Worm (Caenorhabditis elegans) whole organism, L1 larva: ENCODE measurements around the gene daf-10.

ENCODE experiments used
- C34B4.2 ChIP-seq: sonication (generic microtip); optimal IDR thresholded peaks from 2 replicates; lab custom pipeline; 2017; ENCODE audit warnings: mild to moderate bottlenecking, missing genetic modification characterization, missing compliant biosample characterization
- F16B12.6 ChIP-seq: fragments of 150-350 bp; optimal IDR thresholded peaks from 2 replicates; lab custom pipeline; 2014; ENCODE audit warnings: missing biosample characterization, missing genetic modification characterization
- alr-1 ChIP-seq: fragments of 200-800 bp; sonication (Bioruptor generic); optimal IDR thresholded peaks from 2 replicates; lab custom pipeline; 2018; ENCODE audit warnings: borderline replicate concordance, mild to moderate bottlenecking, missing genetic modification characterization, missing compliant biosample characterization
- ama-1 ChIP-seq: fragments of 150-350 bp; optimal IDR thresholded peaks from 2 replicates; lab custom pipeline; 2014
- ceh-63 ChIP-seq: fragments of 200-800 bp; sonication (Bioruptor generic); optimal IDR thresholded peaks from 2 replicates; lab custom pipeline; 2018; ENCODE audit warnings: mild to moderate bottlenecking, missing genetic modification characterization, missing compliant biosample characterization
- ceh-82 ChIP-seq, 3 experiments: fragments of 150-350 bp in 1 of 3; sonication (generic microtip) in 2 of 3; optimal IDR thresholded peaks; 2 replicates each; lab custom pipeline; 2014 to 2017; ENCODE audit warnings: missing biosample characterization in 3 of 3, missing genetic modification characterization in 3 of 3
- ceh-88 ChIP-seq: fragments of 200-800 bp; sonication (Bioruptor generic); IDR thresholded peaks from 2 replicates; pipeline ENCODE4 v1.3.6; 2022; ENCODE audit warnings: missing genetic modification characterization, missing compliant biosample characterization
- ceh-90 ChIP-seq: sonication (generic microtip); optimal IDR thresholded peaks from 2 replicates; lab custom pipeline; 2016; ENCODE audit warnings: missing genetic modification characterization, missing compliant biosample characterization
- dpl-1 ChIP-seq, 3 experiments: fragments of 150-350 bp in 2 of 3; sonication (generic microtip) in 1 of 3; optimal IDR thresholded peaks; 2 replicates each; lab custom pipeline; 2014 to 2017; ENCODE audit warnings: missing biosample characterization in 3 of 3, missing genetic modification characterization in 3 of 3, missing genetic modification reagents in 3 of 3
- dsc-1 ChIP-seq: sonication (generic microtip); optimal IDR thresholded peaks from 2 replicates; lab custom pipeline; 2016; ENCODE audit warnings: mild to moderate bottlenecking, missing genetic modification characterization, missing compliant biosample characterization
- efl-1 ChIP-seq, 4 experiments: fragments of 150-350 bp; optimal IDR thresholded peaks in 3 of 4; peaks in 1 of 4; 1 replicate in 1 of 4; 2 replicates in 3 of 4; lab custom pipeline; 2014; ENCODE audit warnings: missing biosample characterization in 2 of 4, missing genetic modification characterization in 2 of 4, missing genetic modification reagents in 2 of 4
- elt-2 ChIP-seq: sonication (generic microtip); optimal IDR thresholded peaks from 2 replicates; lab custom pipeline; 2016; ENCODE audit warnings: missing genetic modification characterization, mild to moderate bottlenecking, inconsistent platforms, missing compliant biosample characterization, missing genetic modification reagents
- fkh-10 ChIP-seq: sonication (generic microtip); optimal IDR thresholded peaks from 2 replicates; lab custom pipeline; 2017; ENCODE audit warnings: missing biosample characterization, missing genetic modification reagents, missing genetic modification characterization
- fkh-4 ChIP-seq: sonication (generic microtip); optimal IDR thresholded peaks from 2 replicates; lab custom pipeline; 2016; ENCODE audit warnings: missing compliant biosample characterization, missing genetic modification characterization, borderline replicate concordance
- hlh-4 ChIP-seq: sonication (generic microtip); optimal IDR thresholded peaks from 2 replicates; lab custom pipeline; 2016; ENCODE audit warnings: mild to moderate bottlenecking, missing genetic modification characterization, missing compliant biosample characterization
- hpl-2 ChIP-seq: fragments of 150-350 bp; optimal IDR thresholded peaks from 2 replicates; lab custom pipeline; 2014; ENCODE audit warnings: missing biosample characterization, missing genetic modification reagents, missing genetic modification characterization
- jun-1 ChIP-seq: fragments of 150-350 bp; optimal IDR thresholded peaks from 2 replicates; lab custom pipeline; 2014; ENCODE audit warnings: missing biosample characterization, missing genetic modification reagents, missing genetic modification characterization
- lin-15B ChIP-seq: fragments of 150-350 bp; sonication (generic microtip); optimal IDR thresholded peaks from 3 replicates; lab custom pipeline; 2014; ENCODE audit warnings: missing biosample characterization, missing genetic modification characterization
- lin-35 ChIP-seq, 2 experiments: fragments of 150-350 bp; optimal IDR thresholded peaks; 2 replicates each; lab custom pipeline; 2014; ENCODE audit warnings: missing biosample characterization in 2 of 2, missing genetic modification characterization in 2 of 2, missing genetic modification reagents in 2 of 2
- lin-39 ChIP-seq: fragments of 150-350 bp; optimal IDR thresholded peaks from 2 replicates; lab custom pipeline; 2014; ENCODE audit warnings: missing biosample characterization, missing genetic modification reagents, missing genetic modification characterization
- lsy-2 ChIP-seq, 2 experiments: fragments of 150-350 bp; optimal IDR thresholded peaks; 2 replicates each; lab custom pipeline; 2014; ENCODE audit warnings: missing biosample characterization in 2 of 2, missing genetic modification characterization in 2 of 2
- mdl-1 ChIP-seq, 2 experiments: fragments of 150-350 bp; optimal IDR thresholded peaks; 2 replicates each; lab custom pipeline; 2014 to 2017; ENCODE audit warnings: missing biosample characterization in 2 of 2, missing genetic modification characterization in 2 of 2, inconsistent platforms in 1 of 2
- mep-1 ChIP-seq: fragments of 150-350 bp; optimal IDR thresholded peaks from 2 replicates; lab custom pipeline; 2014; ENCODE audit warnings: missing biosample characterization, missing genetic modification characterization
- nhr-11 ChIP-seq: fragments of 150-350 bp; optimal IDR thresholded peaks from 2 replicates; lab custom pipeline; 2014; ENCODE audit warnings: missing biosample characterization, missing genetic modification characterization
- nhr-12 ChIP-seq: sonication (generic microtip); optimal IDR thresholded peaks from 2 replicates; lab custom pipeline; 2017; ENCODE audit warnings: missing biosample characterization, missing genetic modification characterization
- nhr-19 ChIP-seq: fragments of 200-800 bp; sonication (Bioruptor generic); conservative IDR thresholded peaks from 2 replicates; pipeline ENCODE4 v1.3.6; 2022; ENCODE audit warnings: missing genetic modification characterization, missing compliant biosample characterization
- nhr-20 ChIP-seq: sonication (generic microtip); optimal IDR thresholded peaks from 2 replicates; lab custom pipeline; 2016; ENCODE audit warnings: mild to moderate bottlenecking, missing genetic modification characterization, missing compliant biosample characterization
- nhr-47 ChIP-seq: sonication (generic microtip); optimal IDR thresholded peaks from 2 replicates; lab custom pipeline; 2016; ENCODE audit warnings: mild to moderate bottlenecking, missing genetic modification characterization, moderate library complexity, missing compliant biosample characterization
- nhr-71 ChIP-seq: sonication (generic microtip); optimal IDR thresholded peaks from 2 replicates; lab custom pipeline; 2016; ENCODE audit warnings: mild to moderate bottlenecking, missing genetic modification characterization, moderate library complexity, missing compliant biosample characterization
- nhr-76 ChIP-seq: sonication (generic microtip); optimal IDR thresholded peaks from 2 replicates; lab custom pipeline; 2017; ENCODE audit warnings: missing biosample characterization, missing genetic modification characterization
- nhr-84 ChIP-seq: sonication (generic microtip); optimal IDR thresholded peaks from 2 replicates; lab custom pipeline; 2017; ENCODE audit warnings: missing biosample characterization, missing genetic modification characterization
- nhr-85 ChIP-seq: sonication (generic microtip); peaks from one replicate; lab custom pipeline; 2016; ENCODE audit warnings: missing genetic modification characterization, inconsistent platforms, missing compliant biosample characterization
- pax-3 ChIP-seq: fragments of 200-800 bp; sonication (Bioruptor generic); optimal IDR thresholded peaks from 2 replicates; lab custom pipeline; 2018; ENCODE audit warnings: mild to moderate bottlenecking, missing genetic modification characterization, moderate library complexity, missing compliant biosample characterization
- rnt-1 ChIP-seq: sonication (generic microtip); optimal IDR thresholded peaks from 2 replicates; lab custom pipeline; 2016; ENCODE audit warnings: mild to moderate bottlenecking, missing genetic modification characterization, moderate library complexity, missing compliant biosample characterization
- skn-1 ChIP-seq: fragments of 150-350 bp; optimal IDR thresholded peaks from 2 replicates; lab custom pipeline; 2014; ENCODE audit warnings: missing biosample characterization, missing genetic modification characterization
- snu-23 ChIP-seq: sonication (generic microtip); optimal IDR thresholded peaks from 2 replicates; lab custom pipeline; 2016; ENCODE audit warnings: missing genetic modification characterization, missing compliant biosample characterization
- sptf-1 ChIP-seq: fragments of 150-350 bp; optimal IDR thresholded peaks from 2 replicates; lab custom pipeline; 2014; ENCODE audit warnings: missing biosample characterization, missing genetic modification characterization
- swsn-7 ChIP-seq: sonication (generic microtip); optimal IDR thresholded peaks from 2 replicates; lab custom pipeline; 2016; ENCODE audit warnings: missing genetic modification characterization, missing compliant biosample characterization
- tbx-2 ChIP-seq: sonication (generic microtip); optimal IDR thresholded peaks from 2 replicates; lab custom pipeline; 2016; ENCODE audit warnings: missing genetic modification characterization, missing compliant biosample characterization
- tlp-1 ChIP-seq: fragments of 150-350 bp; optimal IDR thresholded peaks from 2 replicates; lab custom pipeline; 2014; ENCODE audit warnings: missing biosample characterization, missing genetic modification characterization
- unc-130 ChIP-seq: fragments of 150-350 bp; optimal IDR thresholded peaks from 2 replicates; lab custom pipeline; 2017; ENCODE audit warnings: missing biosample characterization, missing genetic modification characterization, inconsistent platforms
- unc-98 ChIP-seq: fragments of 200-800 bp; sonication (Bioruptor generic); IDR thresholded peaks from 2 replicates; pipeline ENCODE4 v1.3.6; 2022; ENCODE audit warnings: missing genetic modification characterization, missing compliant biosample characterization
- vab-15 ChIP-seq: sonication (generic microtip); optimal IDR thresholded peaks from 2 replicates; lab custom pipeline; 2017; ENCODE audit warnings: missing genotype, mild to moderate bottlenecking, missing genetic modification characterization, missing compliant biosample characterization
- xbp-1 ChIP-seq: sonication (generic microtip); optimal IDR thresholded peaks from 2 replicates; lab custom pipeline; 2016; ENCODE audit warnings: missing genetic modification characterization, missing compliant biosample characterization
- zag-1 ChIP-seq: fragments of 150-350 bp; optimal IDR thresholded peaks from 2 replicates; lab custom pipeline; 2014; ENCODE audit warnings: missing biosample characterization, missing genetic modification characterization
- ztf-4 ChIP-seq: fragments of 150-350 bp; optimal IDR thresholded peaks from 2 replicates; lab custom pipeline; 2014; ENCODE audit warnings: missing biosample characterization, missing genetic modification characterization

daf-10 gene

DNA sequence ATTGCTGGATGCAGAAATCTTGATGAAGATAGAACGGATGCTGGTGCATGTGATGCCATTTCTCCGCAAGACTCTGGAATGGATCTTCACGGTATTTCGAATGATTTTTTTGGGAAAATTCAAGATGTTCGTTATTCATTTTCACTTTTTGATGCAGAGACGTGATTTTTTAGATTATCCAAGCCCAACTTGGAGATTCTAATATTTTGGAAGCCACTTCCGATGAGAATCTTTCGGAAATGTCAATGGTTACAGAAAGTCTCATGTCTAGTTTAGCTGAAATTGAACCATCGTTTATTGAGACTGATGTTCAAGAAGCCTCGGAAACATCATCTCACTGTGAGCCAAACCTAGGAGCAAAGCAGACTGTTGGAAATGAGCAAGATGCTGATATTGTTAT is 45.2 kb downstream of the daf-10 start:
- TF ChIP-seq mep-1 (tag; lab: Kevin White, UChicago) (no peak), unc-130 (tag; lab: Kevin White, UChicago) (no peak), nhr-47 (tag; lab: Kevin White, UChicago) (no peak), alr-1 (tag; lab: Kevin White, UChicago) (no peak), hpl-2 (no peak), zag-1 (tag; lab: Kevin White, UChicago) (no peak), vab-15 (tag; lab: Kevin White, UChicago) (no peak), lin-39 (tag; lab: Kevin White, UChicago) (no peak), jun-1 (tag; lab: Kevin White, UChicago) (no peak), ztf-4 (tag; lab: Kevin White, UChicago) (no peak), nhr-84 (no peak), nhr-71 (tag; lab: Kevin White, UChicago) (no peak), C34B4.2 (tag; lab: Kevin White, UChicago) (no peak), lsy-2 (tag; optimal IDR thresholded peaks at IDR 0.05; lab: Kevin White, UChicago) (no peak), nhr-76 (tag; lab: Kevin White, UChicago) (no peak), skn-1 (no peak), ceh-63 (GFP tag; lab: Kevin White, UChicago) (no peak), ceh-90 (tag; lab: Kevin White, UChicago) (no peak), hlh-4 (no peak), ceh-88 (GFP tag; lab: Robert Waterston, UW) (no peak)

DNA sequence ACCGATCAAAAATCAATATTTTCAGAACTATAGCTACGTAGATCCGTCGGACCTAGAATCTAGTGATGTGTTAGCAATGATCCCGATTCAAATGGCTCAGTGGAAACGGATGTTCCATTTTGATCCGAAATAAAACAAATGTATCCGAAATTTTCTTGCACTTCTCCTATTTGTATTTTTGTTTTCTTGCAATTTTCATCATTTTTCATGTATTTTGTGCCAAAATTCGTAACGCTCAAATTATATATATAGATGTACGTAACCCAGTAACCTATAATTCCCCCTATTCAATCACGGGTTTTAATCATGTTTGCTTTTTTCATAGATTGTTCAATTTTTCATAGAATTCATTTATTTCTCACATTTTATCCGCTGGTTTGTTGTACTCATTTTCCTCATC is 47.1 kb downstream of the daf-10 start, which contains the start of gene gldi-10:
Gene gldi-10 (plus strand): TSS at position 301 of the 400 bp plus-strand sequence.
- TF ChIP-seq nhr-20 (tag; lab: Kevin White, UChicago) = no peak
- TF ChIP-seq skn-1 = no peak
- no peak for TF ChIP-seq efl-1 (optimal IDR thresholded peaks at IDR 0.05; lab: Kevin White, UChicago)
- peak in 1 of 2 experiments; percentile 78 for TF ChIP-seq efl-1 (GFP tag; optimal IDR thresholded peaks at IDR 0.05 in 1 of 2; lab: Kevin White, UChicago)

- TF ChIP-seq rnt-1 (tag; lab: Kevin White, UChicago) (peak; percentile 38), lsy-2 (tag; optimal IDR thresholded peaks at IDR 0.05; lab: Kevin White, UChicago) (peak; percentile 28 to 50), elt-2 (tag; lab: Kevin White, UChicago) (no peak), efl-1 (optimal IDR thresholded peaks at IDR 0.05; lab: Kevin White, UChicago) (peak; percentile 49 to 66), efl-1 (GFP tag; optimal IDR thresholded peaks at IDR 0.05 in 1 of 2; lab: Kevin White, UChicago) (peak; percentile 69 to 96), nhr-12 (tag; lab: Kevin White, UChicago) (no peak), swsn-7 (tag; lab: Kevin White, UChicago) (peak; percentile 10), C34B4.2 (tag; lab: Kevin White, UChicago) (no peak), ama-1 (no peak), fkh-10 (GFP tag; lab: Kevin White, UChicago) (no peak), sptf-1 (tag; lab: Kevin White, UChicago) (no peak), snu-23 (GFP tag; lab: Kevin White, UChicago) (peak; percentile 54), lin-35 (GFP tag; optimal IDR thresholded peaks at IDR 0.05; lab: Kevin White, UChicago) (peak; percentile 60 to 75), nhr-11 (tag; lab: Kevin White, UChicago) (no peak), nhr-19 (GFP tag; lab: Robert Waterston, UW) (0 out of 2 replicates have a peak, but pooled peaks have one; percentile 9), mdl-1 (tag; optimal IDR thresholded peaks at IDR 0.05; lab: Kevin White, UChicago) (peak in 1 of 2 experiments; percentile 28), nhr-71 (tag; lab: Kevin White, UChicago) (peak; percentile 41), dpl-1 (GFP tag; optimal IDR thresholded peaks at IDR 0.05; lab: Kevin White, UChicago) (peak; percentile 65 to 70 (median 70)), tlp-1 (tag; lab: Kevin White, UChicago) (no peak), pax-3 (tag; lab: Kevin White, UChicago) (no peak), xbp-1 (tag; lab: Kevin White, UChicago) (peak; percentile 21), ceh-82 (tag; optimal IDR thresholded peaks at IDR 0.05; lab: Kevin White, UChicago) (peak; percentile 3 to 38 (median 14)), F16B12.6 (tag; lab: Kevin White, UChicago) (peak; percentile 90), nhr-85 (tag; lab: Kevin White, UChicago) (peak; percentile 4), lin-15B (tag; lab: Kevin White, UChicago) (peak; percentile 47), unc-98 (GFP tag; lab: Robert Waterston, UW) (no peak), tbx-2 (peak; percentile 14), skn-1 (peak; percentile 25), fkh-4 (no peak), mep-1 (tag; lab: Kevin White, UChicago) (peak; percentile 43), nhr-20 (tag; lab: Kevin White, UChicago) (peak; percentile 11), dsc-1 (tag; lab: Kevin White, UChicago) (peak; percentile 12), nhr-47 (tag; lab: Kevin White, UChicago) (peak; percentile 35)
Measured at ce11 chrIV:9096160-9096879, 49.7 kb downstream of the daf-10 start, which contains the start of the genes znf-706 and cpna-3. znf-706 (minus strand) TSS chrIV:9096231. cpna-3 (plus strand) TSS chrIV:9096842.
